Worm (Caenorhabditis elegans) whole organism, L1 larva: Measurements from ENCODE around the gene nhr-223.

ENCODE experiments used
- F16B12.6 ChIP-seq: fragments of 150-350 bp; optimal IDR thresholded peaks from 2 replicates; lab custom pipeline; 2014; ENCODE audit warnings: missing biosample characterization, missing genetic modification characterization
- Y116A8C.19 ChIP-seq: sonication (generic microtip); optimal IDR thresholded peaks from 2 replicates; lab custom pipeline; 2016; ENCODE audit warnings: missing compliant biosample characterization, missing genetic modification characterization, borderline replicate concordance
- ces-1 ChIP-seq: fragments of 150-350 bp; optimal IDR thresholded peaks from 2 replicates; lab custom pipeline; 2014; ENCODE audit warnings: missing biosample characterization, missing genetic modification reagents, missing genetic modification characterization
- dpl-1 ChIP-seq, 3 experiments: fragments of 150-350 bp in 2 of 3; sonication (generic microtip) in 1 of 3; optimal IDR thresholded peaks; 2 replicates each; lab custom pipeline; 2014 to 2017; ENCODE audit warnings: missing biosample characterization in 3 of 3, missing genetic modification characterization in 3 of 3, missing genetic modification reagents in 3 of 3
- egl-27 ChIP-seq, 2 experiments: fragments of 150-350 bp in 1 of 2; sonication (generic microtip); optimal IDR thresholded peaks; 3 replicates each; lab custom pipeline; 2017 to 2018; ENCODE audit warnings: missing biosample characterization in 2 of 2, missing genetic modification characterization in 2 of 2, missing genetic modification reagents in 2 of 2
- nhr-76 ChIP-seq: sonication (generic microtip); optimal IDR thresholded peaks from 2 replicates; lab custom pipeline; 2017; ENCODE audit warnings: missing biosample characterization, missing genetic modification characterization
- nhr-77 ChIP-seq: fragments of 150-350 bp; optimal IDR thresholded peaks from 2 replicates; lab custom pipeline; 2014; ENCODE audit warnings: missing biosample characterization, missing genetic modification characterization
- snpc-4 ChIP-seq: fragments of 150-350 bp; optimal IDR thresholded peaks from 2 replicates; lab custom pipeline; 2014; ENCODE audit warnings: missing biosample characterization, missing genetic modification characterization
- tlp-1 ChIP-seq: fragments of 150-350 bp; optimal IDR thresholded peaks from 2 replicates; lab custom pipeline; 2014; ENCODE audit warnings: missing biosample characterization, missing genetic modification characterization
- unc-62 ChIP-seq: fragments of 150-350 bp; optimal IDR thresholded peaks from 2 replicates; lab custom pipeline; 2014; ENCODE audit warnings: missing biosample characterization, missing genetic modification reagents, missing genetic modification characterization
- ztf-11 ChIP-seq, 2 experiments: sonication (generic microtip); optimal IDR thresholded peaks; 2 replicates each; lab custom pipeline; 2016 to 2017; ENCODE audit warnings: missing genetic modification characterization in 2 of 2, missing biosample characterization in 1 of 2, missing compliant biosample characterization in 1 of 2

ce11 chrV:15773941-15774340 lies 22.2 kb upstream of the nhr-223 start:
- TF ChIP-seq tlp-1, result no peak
- no peak for TF ChIP-seq ztf-11 (tag; optimal IDR thresholded peaks at IDR 0.05; lab: Kevin White, UChicago)
- no peak for TF ChIP-seq Y116A8C.19 (tag; lab: Kevin White, UChicago)
- TF ChIP-seq snpc-4 (tag; lab: Kevin White, UChicago), result no peak
- TF ChIP-seq dpl-1 (GFP tag; optimal IDR thresholded peaks at IDR 0.05; lab: Kevin White, UChicago), result no peak
- TF ChIP-seq unc-62, result no peak
- no peak for TF ChIP-seq nhr-76 (tag; lab: Kevin White, UChicago)
- TF ChIP-seq egl-27 (tag; optimal IDR thresholded peaks at IDR 0.05; lab: Kevin White, UChicago), result no peak
- no peak for TF ChIP-seq ces-1 (GFP tag; lab: Kevin White, UChicago)
- no peak for TF ChIP-seq nhr-77 (tag; lab: Kevin White, UChicago)
- no peak for TF ChIP-seq F16B12.6 (tag; lab: Kevin White, UChicago)
